Fruit fly (Drosophila melanogaster): ENCODE measurements around the gene Zip71B.

- no peak for TF ChIP-seq Sin3A (optimal IDR thresholded peaks at IDR 0.05)
- TF ChIP-seq ttk (optimal IDR thresholded peaks at IDR 0.05), result no peak
- no peak for TF ChIP-seq h (optimal IDR thresholded peaks at IDR 0.05)
- no peak for TF ChIP-seq insv (optimal IDR thresholded peaks at IDR 0.05)
- no peak for TF ChIP-seq psq (optimal IDR thresholded peaks at IDR 0.05)
Measured at dm6 chr3L:15006825-15007224, 14.7 kb downstream of the Zip71B start.
